Fruit fly (Drosophila melanogaster): ENCODE data around the gene Cog8.
A peak's percentile ranks its signal among the peaks of the same experiment; 100 is the strongest.

Gene Cog8

DNA sequence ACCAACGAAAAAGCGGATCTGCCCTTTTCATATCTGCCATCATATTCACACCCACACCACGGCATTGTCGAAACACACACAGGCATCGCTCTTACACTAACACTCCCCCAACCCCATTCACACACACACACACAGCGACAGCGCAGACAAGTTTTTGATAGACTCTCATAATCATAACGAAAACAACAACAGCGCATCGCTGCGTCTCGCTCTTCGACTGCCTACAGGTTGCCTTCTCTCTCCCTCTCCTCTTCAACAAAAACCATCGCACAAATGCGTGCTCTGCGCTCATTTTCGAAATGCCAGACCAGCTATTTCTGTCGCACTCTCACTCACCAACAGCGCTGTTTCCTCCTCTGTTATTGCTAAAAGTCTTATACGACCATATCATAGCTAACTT, 51.1 kb downstream of the Cog8 start (continued):
- TF ChIP-seq CG13296 (GFP tag; optimal IDR thresholded peaks at IDR 0.05) (no peak), gsb (GFP tag; IDR thresholded peaks at IDR 0.05) (no peak), CG6654 (GFP tag; optimal IDR thresholded peaks at IDR 0.05) (no peak), ap (GFP tag; IDR thresholded peaks at IDR 0.05) (no peak), Bdp1 (GFP tag; optimal IDR thresholded peaks at IDR 0.05) (no peak), CG31441 (GFP tag; IDR thresholded peaks at IDR 0.05) (no peak), grn (GFP tag; optimal IDR thresholded peaks at IDR 0.05) (peak; percentile 42), H2.0 (GFP tag; IDR thresholded peaks at IDR 0.05) (no peak), vnd (GFP tag; IDR thresholded peaks at IDR 0.05; ENCODE audit: partially characterized antibody) (no peak), Sry-δ (GFP tag; optimal IDR thresholded peaks at IDR 0.05) (no peak), CG5245 (GFP tag; optimal IDR thresholded peaks at IDR 0.05) (no peak), CG11696 (GFP tag; IDR thresholded peaks at IDR 0.05) (no peak), TFAM (GFP tag; optimal IDR thresholded peaks at IDR 0.05) (no peak), CG31388 (GFP tag; optimal IDR thresholded peaks at IDR 0.05) (no peak), sd (tag; optimal IDR thresholded peaks at IDR 0.05) (peak; percentile 66), Rx (GFP tag; IDR thresholded peaks at IDR 0.05) (no peak), tna (GFP tag; IDR thresholded peaks at IDR 0.05; ENCODE audit: partially characterized antibody) (no peak), btn (GFP tag; optimal IDR thresholded peaks at IDR 0.05) (no peak), abd-A (tag; optimal IDR thresholded peaks at IDR 0.05) (peak; percentile 99), sens (GFP tag) (peak; percentile 56), CG30020 (tag; optimal IDR thresholded peaks at IDR 0.05) (no peak), twi (tag; optimal IDR thresholded peaks at IDR 0.05) (peak; percentile 5), CG15514 (GFP tag; optimal IDR thresholded peaks at IDR 0.05) (no peak), ham (GFP tag; IDR thresholded peaks at IDR 0.05) (no peak), Deaf1 (tag; optimal IDR thresholded peaks at IDR 0.05) (peak; percentile 97), CG12071 (GFP tag; optimal IDR thresholded peaks at IDR 0.05) (no peak), gcm (GFP tag; optimal IDR thresholded peaks at IDR 0.05) (no peak), dpn (GFP tag; optimal IDR thresholded peaks at IDR 0.05) (no peak), CG10654 (GFP tag; optimal IDR thresholded peaks at IDR 0.05) (no peak), danr (GFP tag; IDR thresholded peaks at IDR 0.05) (no peak), repo (GFP tag; optimal IDR thresholded peaks at IDR 0.05) (no peak), CG18619 (GFP tag; optimal IDR thresholded peaks at IDR 0.05) (no peak), ash1 (GFP tag; optimal IDR thresholded peaks at IDR 0.05) (peak; percentile 16), psq (GFP tag; optimal IDR thresholded peaks at IDR 0.05) (no peak), sug (tag; optimal IDR thresholded peaks at IDR 0.05) (no peak), HLH3B (GFP tag; IDR thresholded peaks at IDR 0.05) (no peak), Atf-2 (GFP tag; optimal IDR thresholded peaks at IDR 0.05) (no peak), Oli (tag; optimal IDR thresholded peaks at IDR 0.05) (no peak), CG17361 (GFP tag; IDR thresholded peaks at IDR 0.05) (no peak), CTCF (GFP tag; optimal IDR thresholded peaks at IDR 0.05) (peak; percentile 25), Bgb (GFP tag; IDR thresholded peaks at IDR 0.05; ENCODE audit: partially characterized antibody) (peak; percentile 45; the same call in 1 of the 2 replicates), CkIIα-i1 (GFP tag; IDR thresholded peaks at IDR 0.05) (no peak), da (GFP tag; optimal IDR thresholded peaks at IDR 0.05) (no peak), her (GFP tag; optimal IDR thresholded peaks at IDR 0.05) (peak; percentile 66), CG17829 (tag; optimal IDR thresholded peaks at IDR 0.05) (peak; percentile 8), stwl (tag; optimal IDR thresholded peaks at IDR 0.05) (no peak), zen (tag; optimal IDR thresholded peaks at IDR 0.05) (peak; percentile 50), CG4328 (GFP tag; optimal IDR thresholded peaks at IDR 0.05) (no peak), eve (GFP tag; optimal IDR thresholded peaks at IDR 0.05) (no peak), chinmo (GFP tag; IDR thresholded peaks at IDR 0.05; ENCODE audit: partially characterized antibody) (peak; percentile 81; the same call in 3 of the 4 replicates), sima (GFP tag; optimal IDR thresholded peaks at IDR 0.05) (no peak), ewg (GFP tag; optimal IDR thresholded peaks at IDR 0.05) (peak; percentile 61), jing (GFP tag; optimal IDR thresholded peaks at IDR 0.05) (peak; percentile 43)
